Fruit fly (Drosophila melanogaster): Measurements from ENCODE around the gene Grip71.

Grip71 gene

dm6 chr2L:18742710-18743109, 34.1 kb downstream of the Grip71 start:
- no peak for TF ChIP-seq dsf (GFP tag; optimal IDR thresholded peaks at IDR 0.05; ENCODE audit: borderline replicate concordance)
- TF ChIP-seq lola (GFP tag; optimal IDR thresholded peaks at IDR 0.05): no peak
- TF ChIP-seq Mio (GFP tag; optimal IDR thresholded peaks at IDR 0.05): no peak
- no peak for TF ChIP-seq brk (GFP tag; optimal IDR thresholded peaks at IDR 0.05)
- TF ChIP-seq Hr78 (GFP tag; optimal IDR thresholded peaks at IDR 0.05): no peak
- no peak for TF ChIP-seq foxo (GFP tag; optimal IDR thresholded peaks at IDR 0.05)
- TF ChIP-seq ey (GFP tag; optimal IDR thresholded peaks at IDR 0.05): no peak
- no peak for TF ChIP-seq Myc (optimal IDR thresholded peaks at IDR 0.05)
- no peak for TF ChIP-seq usp (GFP tag; optimal IDR thresholded peaks at IDR 0.05)
- TF ChIP-seq CG9705 (GFP tag; optimal IDR thresholded peaks at IDR 0.05): no peak
- no peak for TF ChIP-seq sv (GFP tag; optimal IDR thresholded peaks at IDR 0.05)
- TF ChIP-seq fru (GFP tag; optimal IDR thresholded peaks at IDR 0.05): no peak
- TF ChIP-seq GATAd (GFP tag; optimal IDR thresholded peaks at IDR 0.05): no peak
- TF ChIP-seq OdsH (GFP tag; optimal IDR thresholded peaks at IDR 0.05): no peak
- TF ChIP-seq HLH106 (tag; optimal IDR thresholded peaks at IDR 0.05): no peak

dm6 chr2L:18743896-18744295, 35.2 kb downstream of the Grip71 start:
- TF ChIP-seq CG32264 (GFP tag; optimal IDR thresholded peaks at IDR 0.05): no peak
- no peak for TF ChIP-seq CG9705 (GFP tag; optimal IDR thresholded peaks at IDR 0.05)
- no peak for TF ChIP-seq rgr (GFP tag; optimal IDR thresholded peaks at IDR 0.05)
- TF ChIP-seq Dfd (GFP tag; optimal IDR thresholded peaks at IDR 0.05): no peak
- TF ChIP-seq N (GFP tag; optimal IDR thresholded peaks at IDR 0.05): no peak
- TF ChIP-seq Dif (GFP tag; optimal IDR thresholded peaks at IDR 0.05; ENCODE audit: partially characterized antibody): no peak

dm6 chr2L:18745454-18745853, 36.8 kb downstream of the Grip71 start:
- no peak for TF ChIP-seq ey (GFP tag; optimal IDR thresholded peaks at IDR 0.05)
- peak; percentile 62 for TF ChIP-seq Dfd (GFP tag; optimal IDR thresholded peaks at IDR 0.05)

- TF ChIP-seq Hr83 (GFP tag; optimal IDR thresholded peaks at IDR 0.05; ENCODE audit: poor library complexity, severe bottlenecking) (no peak), CG32264 (GFP tag; optimal IDR thresholded peaks at IDR 0.05) (no peak), Hr78 (GFP tag; optimal IDR thresholded peaks at IDR 0.05) (no peak), Vsx2 (GFP tag; optimal IDR thresholded peaks at IDR 0.05; ENCODE audit: partially characterized antibody) (no peak), sage (GFP tag; optimal IDR thresholded peaks at IDR 0.05) (no peak), foxo (GFP tag; optimal IDR thresholded peaks at IDR 0.05) (no peak), h (GFP tag; optimal IDR thresholded peaks at IDR 0.05) (no peak), jim (GFP tag; optimal IDR thresholded peaks at IDR 0.05) (no peak), Rel (GFP tag; optimal IDR thresholded peaks at IDR 0.05) (no peak), Rel (tag; optimal IDR thresholded peaks at IDR 0.05) (no peak), OdsH (GFP tag; optimal IDR thresholded peaks at IDR 0.05) (no peak), dl (GFP tag; optimal IDR thresholded peaks at IDR 0.05; ENCODE audit: insufficient read depth in 1 of 2, partially characterized antibody in 2 of 2) (no peak), Abd-B (GFP tag; optimal IDR thresholded peaks at IDR 0.05) (no peak), GATAd (GFP tag; optimal IDR thresholded peaks at IDR 0.05) (no peak)
Observed at dm6 chr2L:18746694-18747093, 38.0 kb downstream of the Grip71 start.

- TF ChIP-seq Myc (optimal IDR thresholded peaks at IDR 0.05) (no peak), usp (GFP tag; optimal IDR thresholded peaks at IDR 0.05) (no peak), Hnf4 (GFP tag; optimal IDR thresholded peaks at IDR 0.05) (no peak), sage (GFP tag; optimal IDR thresholded peaks at IDR 0.05) (no peak), dsf (GFP tag; optimal IDR thresholded peaks at IDR 0.05; ENCODE audit: borderline replicate concordance) (no peak), Abd-B (GFP tag; optimal IDR thresholded peaks at IDR 0.05) (no peak), Jra (GFP tag; optimal IDR thresholded peaks at IDR 0.05) (no peak), fru (GFP tag; optimal IDR thresholded peaks at IDR 0.05) (no peak), rgr (GFP tag; optimal IDR thresholded peaks at IDR 0.05) (no peak), Mio (GFP tag; optimal IDR thresholded peaks at IDR 0.05) (no peak), GATAd (GFP tag; optimal IDR thresholded peaks at IDR 0.05) (no peak), tai (GFP tag; optimal IDR thresholded peaks at IDR 0.05) (no peak), Dfd (GFP tag; optimal IDR thresholded peaks at IDR 0.05) (no peak), CG32264 (GFP tag; optimal IDR thresholded peaks at IDR 0.05) (no peak), woc (GFP tag; optimal IDR thresholded peaks at IDR 0.05) (no peak), dl (GFP tag; optimal IDR thresholded peaks at IDR 0.05; ENCODE audit: insufficient read depth in 1 of 2, partially characterized antibody in 2 of 2) (no peak), jim (GFP tag; optimal IDR thresholded peaks at IDR 0.05) (no peak), N (GFP tag; optimal IDR thresholded peaks at IDR 0.05) (no peak)
Observed at dm6 chr2L:18751337-18751736, 42.7 kb downstream of the Grip71 start.

All from whole organism, wandering third instar larva.